Fruit fly (Drosophila melanogaster) whole organism, prepupa: ENCODE measurements around the gene Ir85a.

Experiments
- Blimp-1 ChIP-seq: fragments of 200-800 bp; sonication (Bioruptor generic); optimal IDR thresholded peaks from 3 replicates; lab custom pipeline; 2017; ENCODE audit warnings: missing biosample characterization, missing genetic modification characterization, mild to moderate bottlenecking, moderate library complexity, missing genetic modification reagents
- CG11762 ChIP-seq: fragments of 200-800 bp; sonication (Bioruptor generic); optimal IDR thresholded peaks from 3 replicates; lab custom pipeline; 2016; ENCODE audit warnings: missing biosample characterization, missing genetic modification characterization; ENCODE audit not compliant: insufficient read depth
- CG11902 ChIP-seq: fragments of 200-800 bp; sonication (Bioruptor generic); optimal IDR thresholded peaks from 3 replicates; lab custom pipeline; 2016; ENCODE audit warnings: missing biosample characterization, missing genetic modification characterization
- CG15336 ChIP-seq: fragments of 200-800 bp; sonication (Bioruptor generic); IDR thresholded peaks from 2 replicates; pipeline ENCODE4 v1.3.6; 2022; ENCODE audit warnings: missing biosample characterization, missing genetic modification characterization
- CG3032 ChIP-seq: fragments of 200-800 bp; optimal IDR thresholded peaks from 2 replicates; lab custom pipeline; 2019; ENCODE audit warnings: missing biosample characterization, mild to moderate bottlenecking, missing genetic modification characterization, moderate library complexity
- CG31627 ChIP-seq: fragments of 200-800 bp; sonication (Bioruptor generic); optimal IDR thresholded peaks from 3 replicates; lab custom pipeline; 2016; ENCODE audit warnings: missing biosample characterization, missing genetic modification characterization
- CG32006 ChIP-seq: fragments of 200-800 bp; sonication (Bioruptor generic); optimal IDR thresholded peaks from 3 replicates; lab custom pipeline; 2017; ENCODE audit warnings: missing biosample characterization, mild to moderate bottlenecking, missing genetic modification characterization
- CG34406 ChIP-seq: fragments of 200-800 bp; sonication (Bioruptor generic); optimal IDR thresholded peaks from 3 replicates; lab custom pipeline; 2016; ENCODE audit warnings: missing biosample characterization, missing genetic modification characterization
- CG3919 ChIP-seq: fragments of 200-800 bp; sonication (Bioruptor generic); optimal IDR thresholded peaks from 3 replicates; lab custom pipeline; 2016; ENCODE audit warnings: missing biosample characterization, missing genetic modification characterization
- CG4318 ChIP-seq: fragments of 200-800 bp; sonication (Bioruptor generic); optimal IDR thresholded peaks from 3 replicates; lab custom pipeline; 2017; ENCODE audit warnings: missing biosample characterization, mild to moderate bottlenecking, missing genetic modification characterization
- CG6163 ChIP-seq: fragments of 200-800 bp; sonication (Bioruptor generic); IDR thresholded peaks from 3 replicates; pipeline ENCODE4 v1.3.6; 2022; ENCODE audit warnings: missing biosample characterization, missing genetic modification characterization
- CG6276 ChIP-seq: fragments of 200-800 bp; sonication (Bioruptor generic); optimal IDR thresholded peaks from 2 replicates; lab custom pipeline; 2017; ENCODE audit warnings: missing biosample characterization, mild to moderate bottlenecking, missing genetic modification characterization
- CG6792 ChIP-seq: fragments of 200-800 bp; sonication (Bioruptor generic); optimal IDR thresholded peaks from 3 replicates; lab custom pipeline; 2016; ENCODE audit warnings: missing biosample characterization, missing genetic modification characterization
- CG6808 ChIP-seq: fragments of 200-800 bp; sonication (Bioruptor generic); optimal IDR thresholded peaks from 3 replicates; lab custom pipeline; 2017; ENCODE audit warnings: missing biosample characterization, missing genetic modification characterization, mild to moderate bottlenecking, moderate library complexity, missing genetic modification reagents
- CG6854 ChIP-seq: fragments of 200-800 bp; sonication (Bioruptor generic); optimal IDR thresholded peaks from 2 replicates; lab custom pipeline; 2017; ENCODE audit warnings: missing biosample characterization, mild to moderate bottlenecking, missing genetic modification characterization
- CG7368 ChIP-seq: fragments of 200-800 bp; sonication (Bioruptor generic); optimal IDR thresholded peaks from 3 replicates; lab custom pipeline; 2016; ENCODE audit warnings: missing biosample characterization, missing genetic modification characterization
- CG8119 ChIP-seq: fragments of 200-800 bp; sonication (Bioruptor generic); IDR thresholded peaks from 3 replicates; pipeline ENCODE4 v1.3.6; 2022; ENCODE audit warnings: missing biosample characterization, missing genetic modification characterization
- CG8319 ChIP-seq: fragments of 200-800 bp; sonication (Bioruptor generic); optimal IDR thresholded peaks from 3 replicates; lab custom pipeline; 2016; ENCODE audit warnings: missing biosample characterization, missing genetic modification characterization
- CG8632 ChIP-seq: fragments of 200-800 bp; sonication (Bioruptor generic); optimal IDR thresholded peaks from 3 replicates; lab custom pipeline; 2016; ENCODE audit warnings: missing biosample characterization, missing genetic modification characterization
- CG9139 ChIP-seq: fragments of 200-800 bp; sonication (Bioruptor generic); optimal IDR thresholded peaks from 3 replicates; lab custom pipeline; 2017; ENCODE audit warnings: missing biosample characterization, mild to moderate bottlenecking, missing genetic modification characterization
- Eip78C ChIP-seq: fragments of 200-800 bp; sonication (Bioruptor generic); peaks from one replicate; lab custom pipeline; 2016; ENCODE audit warnings: missing biosample characterization, missing genetic modification characterization
- Eip93F ChIP-seq: fragments of 200-800 bp; sonication (Bioruptor generic); optimal IDR thresholded peaks from 2 replicates; lab custom pipeline; 2016; ENCODE audit warnings: missing biosample characterization, mild to moderate bottlenecking, missing genetic modification characterization
- Ets96B ChIP-seq: fragments of 200-800 bp; optimal IDR thresholded peaks from 2 replicates; lab custom pipeline; 2019; ENCODE audit warnings: missing biosample characterization, mild to moderate bottlenecking, missing genetic modification characterization, moderate library complexity
- Gug ChIP-seq: fragments of 200-800 bp; sonication (Bioruptor generic); IDR thresholded peaks from 2 replicates; pipeline ENCODE4 v1.3.6; 2022; ENCODE audit warnings: missing biosample characterization, missing genetic modification characterization
- Hr38 ChIP-seq: sonication (Bioruptor generic); optimal IDR thresholded peaks from 2 replicates; lab custom pipeline; 2016; ENCODE audit warnings: missing biosample characterization, missing genetic modification characterization
- Hr39 ChIP-seq: fragments of 200-800 bp; sonication (Bioruptor generic); optimal IDR thresholded peaks from 2 replicates; lab custom pipeline; 2016; ENCODE audit warnings: missing biosample characterization, missing genetic modification characterization
- Hr4 ChIP-seq: fragments of 200-800 bp; sonication (Bioruptor generic); optimal IDR thresholded peaks from 3 replicates; lab custom pipeline; 2016; ENCODE audit warnings: missing biosample characterization, missing genetic modification characterization
- Met ChIP-seq: fragments of 200-800 bp; sonication (Bioruptor generic); optimal IDR thresholded peaks from 3 replicates; lab custom pipeline; 2016; ENCODE audit warnings: missing biosample characterization, missing genetic modification characterization
- OdsH ChIP-seq: fragments of 200-800 bp; sonication (Bioruptor generic); optimal IDR thresholded peaks from 3 replicates; lab custom pipeline; 2016; ENCODE audit warnings: missing biosample characterization, missing genetic modification characterization
- Smox ChIP-seq: fragments of 200-800 bp; sonication (Bioruptor generic); optimal IDR thresholded peaks from 3 replicates; lab custom pipeline; 2016; ENCODE audit warnings: missing biosample characterization, missing genetic modification characterization
- Sox14 ChIP-seq: fragments of 200-800 bp; sonication (Bioruptor generic); optimal IDR thresholded peaks from 3 replicates; lab custom pipeline; 2016; ENCODE audit warnings: missing biosample characterization, missing genetic modification characterization
- Sox15 ChIP-seq: fragments of 200-800 bp; sonication (Bioruptor generic); optimal IDR thresholded peaks from 3 replicates; lab custom pipeline; 2016; ENCODE audit warnings: missing biosample characterization, missing genetic modification characterization
- achi ChIP-seq: fragments of 200-800 bp; sonication (Bioruptor generic); optimal IDR thresholded peaks from 3 replicates; lab custom pipeline; 2016; ENCODE audit warnings: missing biosample characterization, missing genetic modification characterization
- acj6 ChIP-seq: fragments of 200-800 bp; sonication (Bioruptor generic); optimal IDR thresholded peaks from 3 replicates; lab custom pipeline; 2016; ENCODE audit warnings: missing biosample characterization, missing genetic modification characterization
- cyc ChIP-seq: fragments of 200-800 bp; sonication (Bioruptor generic); optimal IDR thresholded peaks from 3 replicates; lab custom pipeline; 2016; ENCODE audit warnings: missing biosample characterization, missing genetic modification characterization
- dac ChIP-seq: fragments of 200-800 bp; sonication (Bioruptor generic); optimal IDR thresholded peaks from 2 replicates; lab custom pipeline; 2017; ENCODE audit warnings: missing biosample characterization, mild to moderate bottlenecking, missing genetic modification characterization
- dsx ChIP-seq: fragments of 200-800 bp; optimal IDR thresholded peaks from 3 replicates; lab custom pipeline; 2019; ENCODE audit warnings: missing biosample characterization, mild to moderate bottlenecking, missing genetic modification characterization, moderate library complexity; ENCODE audit not compliant: poor library complexity, severe bottlenecking
- eg ChIP-seq: fragments of 200-800 bp; sonication (Bioruptor generic); IDR thresholded peaks from 3 replicates; pipeline ENCODE4 v1.3.6; 2022; ENCODE audit warnings: missing biosample characterization, missing genetic modification characterization
- fd85E ChIP-seq: fragments of 200-800 bp; sonication (Bioruptor generic); optimal IDR thresholded peaks from 3 replicates; lab custom pipeline; 2016; ENCODE audit warnings: missing biosample characterization, missing genetic modification characterization
- fkh ChIP-seq: fragments of 200-800 bp; sonication (Bioruptor generic); optimal IDR thresholded peaks from 3 replicates; lab custom pipeline; 2017; ENCODE audit warnings: missing biosample characterization, mild to moderate bottlenecking, missing genetic modification characterization, moderate library complexity
- lz ChIP-seq: fragments of 200-800 bp; sonication (Bioruptor generic); optimal IDR thresholded peaks from 3 replicates; lab custom pipeline; 2016; ENCODE audit warnings: missing biosample characterization, missing genetic modification characterization
- net ChIP-seq: fragments of 200-800 bp; sonication (Bioruptor generic); optimal IDR thresholded peaks from 3 replicates; lab custom pipeline; 2016; ENCODE audit warnings: missing biosample characterization, missing genetic modification characterization
- pdm3 ChIP-seq: fragments of 200-800 bp; sonication (Bioruptor generic); optimal IDR thresholded peaks from 3 replicates; lab custom pipeline; 2016; ENCODE audit warnings: missing biosample characterization, missing genetic modification characterization
- salr ChIP-seq, 2 experiments: fragments of 200-800 bp; sonication (Bioruptor generic); optimal IDR thresholded peaks; 3 replicates each; lab custom pipeline; 2016 to 2018; ENCODE audit warnings: missing biosample characterization in 2 of 2, missing genetic modification characterization in 2 of 2, mild to moderate bottlenecking in 1 of 2
- spab ChIP-seq: fragments of 200-800 bp; sonication (Bioruptor generic); optimal IDR thresholded peaks from 2 replicates; lab custom pipeline; 2017; ENCODE audit warnings: missing biosample characterization, mild to moderate bottlenecking, missing genetic modification characterization, missing genetic modification reagents
- ss ChIP-seq, 2 experiments: fragments of 200-800 bp; sonication (Bioruptor generic); optimal IDR thresholded peaks; 2 replicates in 1 of 2; 3 replicates in 1 of 2; lab custom pipeline; 2017 to 2018; ENCODE audit warnings: mild to moderate bottlenecking in 2 of 2, missing biosample characterization in 2 of 2, missing genetic modification characterization in 2 of 2, moderate library complexity in 1 of 2
- svp ChIP-seq: fragments of 200-800 bp; sonication (Bioruptor generic); peaks from one replicate; lab custom pipeline; 2016; ENCODE audit warnings: missing biosample characterization, missing genetic modification characterization
- topi ChIP-seq: fragments of 200-800 bp; sonication (Bioruptor generic); optimal IDR thresholded peaks from 3 replicates; lab custom pipeline; 2016; ENCODE audit warnings: missing biosample characterization, missing genetic modification characterization
- vri ChIP-seq: fragments of 200-800 bp; sonication (Bioruptor generic); optimal IDR thresholded peaks from 3 replicates; lab custom pipeline; 2016; ENCODE audit warnings: missing biosample characterization, mild to moderate bottlenecking, missing genetic modification characterization

Ir85a gene

DNA sequence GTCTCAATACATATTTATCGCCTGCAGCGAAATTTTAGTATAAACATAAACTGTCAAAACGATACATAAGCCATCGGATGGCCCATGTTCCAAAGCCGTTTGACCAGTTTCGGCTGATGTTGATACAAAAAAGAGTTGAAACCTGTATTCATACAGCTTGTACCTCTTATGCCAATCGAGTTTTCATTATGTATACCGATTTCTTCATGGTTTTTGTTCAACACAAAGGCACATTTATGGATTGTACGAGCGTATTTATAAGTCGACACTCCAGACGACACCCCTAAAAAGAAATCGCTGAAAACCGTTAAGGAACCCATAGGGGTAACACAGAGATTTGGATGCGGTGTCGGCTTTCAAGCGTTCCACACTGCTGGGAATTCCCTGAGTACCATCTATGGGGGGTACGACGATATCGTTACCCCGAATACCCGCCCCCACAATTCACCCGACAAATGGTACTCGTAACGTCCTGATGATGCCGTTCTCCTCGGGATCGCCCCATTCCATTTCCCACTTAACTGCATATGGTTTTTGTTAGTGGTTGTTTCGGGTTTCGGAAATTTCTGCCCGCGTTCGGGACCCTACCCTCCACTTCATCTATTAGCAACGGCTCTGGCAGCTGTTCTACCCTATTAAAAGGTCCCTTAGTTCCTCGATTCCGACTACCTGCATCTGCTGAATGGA, 13.5 kb downstream of the Ir85a start:
- TF ChIP-seq fd85E = no peak
- TF ChIP-seq svp (GFP tag; lab: Kevin White, UChicago) = peak; percentile 4
- TF ChIP-seq CG32006 = no peak
- no peak for TF ChIP-seq cyc (GFP tag; lab: Kevin White, UChicago)
- TF ChIP-seq Gug (GFP tag; lab: Robert Waterston, UW) = no peak
- TF ChIP-seq CG6808 (GFP tag; lab: Kevin White, UChicago) = no peak
- no peak for TF ChIP-seq CG31627
- TF ChIP-seq vri (GFP tag; lab: Kevin White, UChicago) = peak; percentile 7
- peak; percentile 30 for TF ChIP-seq dsx (GFP tag; lab: Kevin White, UChicago)
- peak in 1 of 2 experiments; percentile 9 for TF ChIP-seq ss (GFP tag; optimal IDR thresholded peaks at IDR 0.05; lab: Kevin White, UChicago)
- TF ChIP-seq CG8632 = no peak
- TF ChIP-seq Eip78C (GFP tag; lab: Kevin White, UChicago) = peak; percentile 77
- TF ChIP-seq CG34406 = no peak
- no peak for TF ChIP-seq CG3032 (tag; lab: Kevin White, UChicago)
- no peak for TF ChIP-seq Ets96B
- TF ChIP-seq fkh (GFP tag; lab: Kevin White, UChicago) = peak; percentile 6
- TF ChIP-seq Hr4 (GFP tag; lab: Kevin White, UChicago) = peak; percentile 20
- peak; percentile 12 for TF ChIP-seq CG6854
- peak; percentile 12; the same call in 1 of the 3 replicates for TF ChIP-seq CG6163
- no peak for TF ChIP-seq Sox14 (GFP tag; lab: Kevin White, UChicago)
- TF ChIP-seq topi (GFP tag; lab: Kevin White, UChicago) = no peak

- TF ChIP-seq CG15336 (GFP tag; lab: Robert Waterston, UW) (peak; percentile 31; the same call in 1 of the 2 replicates), spab (no peak), topi (GFP tag; lab: Kevin White, UChicago) (peak; percentile 67), Smox (GFP tag; lab: Kevin White, UChicago) (peak; percentile 63), achi (peak; percentile 60), Blimp-1 (GFP tag; lab: Kevin White, UChicago) (no peak), CG7368 (GFP tag; lab: Kevin White, UChicago) (peak; percentile 28), CG8632 (peak; percentile 62), acj6 (peak; percentile 59), Eip93F (GFP tag; lab: Kevin White, UChicago) (no peak), CG11902 (GFP tag; lab: Kevin White, UChicago) (peak; percentile 38), Ets96B (peak; percentile 65), CG8319 (peak; percentile 6), net (GFP tag; lab: Kevin White, UChicago) (peak; percentile 28), Met (GFP tag; lab: Kevin White, UChicago) (peak; percentile 77), CG8119 (no peak), CG4318 (GFP tag; lab: Kevin White, UChicago) (no peak), salr (GFP tag; optimal IDR thresholded peaks at IDR 0.05; lab: Kevin White, UChicago) (peak in 1 of 2 experiments; percentile 41), CG6276 (no peak), eg (no peak), CG6792 (GFP tag; lab: Kevin White, UChicago) (peak; percentile 57), lz (GFP tag; lab: Kevin White, UChicago) (peak; percentile 61), CG3919 (GFP tag; lab: Kevin White, UChicago) (peak; percentile 47), Hr38 (no peak), Hr39 (peak; percentile 54), dac (GFP tag; lab: Kevin White, UChicago) (no peak), Hr4 (GFP tag; lab: Kevin White, UChicago) (peak; percentile 14), pdm3 (GFP tag; lab: Kevin White, UChicago) (peak; percentile 59), CG9139 (GFP tag; lab: Kevin White, UChicago) (no peak), CG11762 (GFP tag; lab: Kevin White, UChicago) (no peak), CG32006 (peak; percentile 38), Gug (GFP tag; lab: Robert Waterston, UW) (no peak), Sox15 (GFP tag; lab: Kevin White, UChicago) (peak; percentile 40), Sox14 (GFP tag; lab: Kevin White, UChicago) (peak; percentile 45), CG6808 (GFP tag; lab: Kevin White, UChicago) (peak; percentile 60), CG6854 (no peak), OdsH (GFP tag; lab: Kevin White, UChicago) (peak; percentile 64)
Observed at dm6 chr3R:8808518-8808921, 14.0 kb downstream of the Ir85a start.
